Fruit fly (Drosophila melanogaster) whole organism, embryonic: ENCODE measurements around the gene Fit2.

ENCODE experiments used
- B-H1 ChIP-seq: fragments of 200-800 bp; sonication (Bioruptor generic); IDR thresholded peaks from 3 replicates; pipeline ENCODE4 v1.3.6; 2022; ENCODE audit warnings: missing biosample characterization, missing genetic modification characterization
- BEAF-32 ChIP-seq: fragments of 200-800 bp; sonication (Bioruptor generic); optimal IDR thresholded peaks from 3 replicates; lab custom pipeline; 2017; ENCODE audit warnings: missing biosample characterization, missing genetic modification characterization, mild to moderate bottlenecking, moderate library complexity, missing genetic modification reagents
- Bgb ChIP-seq: fragments of 200-800 bp; sonication (Bioruptor generic); IDR thresholded peaks from 2 replicates; pipeline ENCODE4 v1.3.6; 2022; ENCODE audit warnings: missing biosample characterization, missing genetic modification characterization; ENCODE audit not compliant: partially characterized antibody
- CG11093 ChIP-seq: fragments of 200-800 bp; sonication (Bioruptor generic); IDR thresholded peaks from 3 replicates; pipeline ENCODE4 v1.3.6; 2022; ENCODE audit warnings: missing biosample characterization, missing genetic modification characterization
- CG11560 ChIP-seq: fragments of 200-800 bp; sonication (Bioruptor generic); IDR thresholded peaks from 3 replicates; pipeline ENCODE4 v1.3.6; 2022; ENCODE audit warnings: missing biosample characterization, missing genetic modification characterization
- CG12391 ChIP-seq: fragments of 200-800 bp; sonication (Bioruptor generic); optimal IDR thresholded peaks from 3 replicates; lab custom pipeline; 2018; ENCODE audit warnings: missing biosample characterization, mild to moderate bottlenecking, missing genetic modification characterization, moderate library complexity
- CG12744 ChIP-seq: fragments of 200-800 bp; sonication (Bioruptor generic); optimal IDR thresholded peaks from 2 replicates; lab custom pipeline; 2016; ENCODE audit warnings: missing biosample characterization, missing genetic modification characterization
- CG13894 ChIP-seq: fragments of 200-800 bp; sonication (Bioruptor generic); optimal IDR thresholded peaks from 3 replicates; lab custom pipeline; 2018; ENCODE audit warnings: missing biosample characterization, mild to moderate bottlenecking, missing genetic modification characterization, moderate library complexity
- CG15269 ChIP-seq: fragments of 200-800 bp; sonication (Bioruptor generic); optimal IDR thresholded peaks from 2 replicates; lab custom pipeline; 2018; ENCODE audit warnings: missing biosample characterization, mild to moderate bottlenecking, missing genetic modification characterization, moderate library complexity
- CG15479 ChIP-seq: fragments of 200-800 bp; sonication (Bioruptor generic); optimal IDR thresholded peaks from 3 replicates; lab custom pipeline; 2019; ENCODE audit warnings: missing biosample characterization, mild to moderate bottlenecking, missing genetic modification characterization, moderate library complexity
- CG16863 ChIP-seq: fragments of 200-800 bp; sonication (Bioruptor generic); optimal IDR thresholded peaks from 3 replicates; lab custom pipeline; 2016; ENCODE audit warnings: missing biosample characterization, missing genetic modification characterization
- CG17328 ChIP-seq: fragments of 200-800 bp; sonication (Bioruptor generic); IDR thresholded peaks from 2 replicates; pipeline ENCODE4 v1.3.6; 2022; ENCODE audit warnings: missing biosample characterization, missing genetic modification characterization
- CG17385 ChIP-seq: fragments of 200-800 bp; sonication (Bioruptor generic); optimal IDR thresholded peaks from 3 replicates; lab custom pipeline; 2018; ENCODE audit warnings: missing biosample characterization, mild to moderate bottlenecking, missing genetic modification characterization
- CG18476 ChIP-seq: fragments of 200-800 bp; sonication (Bioruptor generic); optimal IDR thresholded peaks from 2 replicates; lab custom pipeline; 2016; ENCODE audit warnings: missing biosample characterization, mild to moderate bottlenecking, missing genetic modification characterization
- CG18599 ChIP-seq: fragments of 200-800 bp; sonication (Bioruptor generic); optimal IDR thresholded peaks from 3 replicates; lab custom pipeline; 2017; ENCODE audit warnings: missing biosample characterization, missing genetic modification characterization, mild to moderate bottlenecking, moderate library complexity, missing genetic modification reagents
- CG18619 ChIP-seq: fragments of 200-800 bp; sonication (Bioruptor generic); optimal IDR thresholded peaks from 3 replicates; lab custom pipeline; 2017; ENCODE audit warnings: missing biosample characterization, mild to moderate bottlenecking, missing genetic modification characterization
- CG6272 ChIP-seq: fragments of 200-800 bp; sonication (Bioruptor generic); IDR thresholded peaks from 2 replicates; pipeline ENCODE4 v1.3.6; 2022; ENCODE audit warnings: missing biosample characterization, missing genetic modification characterization
- CG6654 ChIP-seq: fragments of 200-800 bp; sonication (Bioruptor generic); optimal IDR thresholded peaks from 2 replicates; lab custom pipeline; 2017; ENCODE audit warnings: missing biosample characterization, mild to moderate bottlenecking, missing genetic modification characterization
- CG6813 ChIP-seq: fragments of 200-800 bp; sonication (Bioruptor generic); optimal IDR thresholded peaks from 2 replicates; lab custom pipeline; 2017; ENCODE audit warnings: missing biosample characterization, missing genetic modification characterization, mild to moderate bottlenecking, moderate library complexity, missing genetic modification reagents
- CG8924 ChIP-seq: fragments of 200-800 bp; optimal IDR thresholded peaks from 3 replicates; lab custom pipeline; 2019; ENCODE audit warnings: missing biosample characterization, mild to moderate bottlenecking, missing genetic modification characterization, moderate library complexity
- Dad ChIP-seq: fragments of 200-800 bp; sonication (Bioruptor generic); optimal IDR thresholded peaks from 3 replicates; lab custom pipeline; 2016; ENCODE audit warnings: missing biosample characterization, missing genetic modification characterization
- Dip3 ChIP-seq: fragments of 200-800 bp; sonication (Bioruptor generic); optimal IDR thresholded peaks from 3 replicates; lab custom pipeline; 2016; ENCODE audit warnings: missing biosample characterization, missing genetic modification characterization
- E2f1 ChIP-seq: fragments of 200-800 bp; sonication (Bioruptor generic); IDR thresholded peaks from 2 replicates; pipeline ENCODE4 v1.3.6; 2022; ENCODE audit warnings: missing biosample characterization, missing genetic modification characterization
- Eip74EF ChIP-seq, 2 experiments: fragments of 200-800 bp in 1 of 2; fragments of >200 bp in 1 of 2; sonication (Bioruptor generic) in 1 of 2; optimal IDR thresholded peaks; 2 replicates each; lab custom pipeline; 2017 to 2019; ENCODE audit warnings: missing biosample characterization in 2 of 2, missing genetic modification characterization in 2 of 2, mild to moderate bottlenecking in 1 of 2, moderate library complexity in 1 of 2
- Gsc ChIP-seq: fragments of 200-800 bp; sonication (Bioruptor generic); IDR thresholded peaks from 2 replicates; pipeline ENCODE4 v1.3.6; 2022; ENCODE audit warnings: missing biosample characterization, missing genetic modification characterization
- MESR4 ChIP-seq: fragments of 200-800 bp; sonication (Bioruptor generic); optimal IDR thresholded peaks from 2 replicates; lab custom pipeline; 2018; ENCODE audit warnings: missing biosample characterization, mild to moderate bottlenecking, missing genetic modification characterization, moderate library complexity
- Max ChIP-seq: fragments of 200-800 bp; sonication (Bioruptor generic); optimal IDR thresholded peaks from 2 replicates; lab custom pipeline; 2016; ENCODE audit warnings: missing biosample characterization, mild to moderate bottlenecking, missing genetic modification characterization
- Mes4 ChIP-seq: fragments of 200-800 bp; sonication (Bioruptor generic); optimal IDR thresholded peaks from 2 replicates; lab custom pipeline; 2016; ENCODE audit warnings: missing biosample characterization, missing genetic modification characterization
- NC2α ChIP-seq: fragments of 200-800 bp; sonication (Bioruptor generic); optimal IDR thresholded peaks from 2 replicates; lab custom pipeline; 2016; ENCODE audit warnings: missing biosample characterization, missing genetic modification characterization
- Ravus ChIP-seq: fragments of 200-800 bp; sonication (Bioruptor generic); IDR thresholded peaks from 2 replicates; pipeline ENCODE4 v1.3.6; 2022; ENCODE audit warnings: missing biosample characterization, missing genetic modification characterization
- Side ChIP-seq: fragments of 200-800 bp; sonication (Bioruptor generic); optimal IDR thresholded peaks from 2 replicates; lab custom pipeline; 2016; ENCODE audit warnings: missing biosample characterization, missing genetic modification characterization
- YL-1 ChIP-seq: fragments of 200-800 bp; sonication (Bioruptor generic); optimal IDR thresholded peaks from 3 replicates; lab custom pipeline; 2017; ENCODE audit warnings: missing biosample characterization, mild to moderate bottlenecking, missing genetic modification characterization
- ase ChIP-seq: fragments of 200-800 bp; sonication (Bioruptor generic); IDR thresholded peaks from 3 replicates; pipeline ENCODE4 v1.3.6; 2022; ENCODE audit warnings: missing biosample characterization, missing genetic modification characterization
- bcd ChIP-seq: fragments of 200-800 bp; sonication (Bioruptor generic); optimal IDR thresholded peaks from 2 replicates; lab custom pipeline; 2017; ENCODE audit warnings: missing biosample characterization, mild to moderate bottlenecking, missing genetic modification characterization
- bigmax ChIP-seq: fragments of 200-800 bp; sonication (Bioruptor generic); optimal IDR thresholded peaks from 2 replicates; lab custom pipeline; 2018; ENCODE audit warnings: missing biosample characterization, mild to moderate bottlenecking, missing genetic modification characterization
- chn ChIP-seq: fragments of 200-800 bp; sonication (Bioruptor generic); optimal IDR thresholded peaks from 2 replicates; lab custom pipeline; 2016; ENCODE audit warnings: missing biosample characterization, missing genetic modification characterization
- crc ChIP-seq: fragments of 200-800 bp; sonication (Bioruptor generic); optimal IDR thresholded peaks from 2 replicates; lab custom pipeline; 2016; ENCODE audit warnings: missing biosample characterization, missing genetic modification characterization
- crp ChIP-seq, 2 experiments: fragments of 200-800 bp; sonication (Bioruptor generic); optimal IDR thresholded peaks; 2 replicates in 1 of 2; 3 replicates in 1 of 2; lab custom pipeline; 2017; ENCODE audit warnings: missing biosample characterization in 2 of 2, missing genetic modification characterization in 2 of 2, mild to moderate bottlenecking in 1 of 2, moderate library complexity in 1 of 2
- dmrt11E ChIP-seq: fragments of 200-800 bp; sonication (Bioruptor generic); optimal IDR thresholded peaks from 3 replicates; lab custom pipeline; 2018; ENCODE audit warnings: missing biosample characterization, mild to moderate bottlenecking, missing genetic modification characterization, moderate library complexity
- fd102C ChIP-seq: fragments of 200-800 bp; sonication (Bioruptor generic); optimal IDR thresholded peaks from 2 replicates; lab custom pipeline; 2018; ENCODE audit warnings: missing biosample characterization, mild to moderate bottlenecking, missing genetic modification characterization, moderate library complexity
- fd3F ChIP-seq: fragments of 200-800 bp; sonication (Bioruptor generic); optimal IDR thresholded peaks from 2 replicates; lab custom pipeline; 2018; ENCODE audit warnings: missing biosample characterization, mild to moderate bottlenecking, missing genetic modification characterization, moderate library complexity
- gcm ChIP-seq: fragments of 200-800 bp; sonication (Bioruptor generic); optimal IDR thresholded peaks from 2 replicates; lab custom pipeline; 2019; ENCODE audit warnings: missing biosample characterization, mild to moderate bottlenecking, missing genetic modification characterization, moderate library complexity
- ken ChIP-seq: fragments of 200-800 bp; sonication (Bioruptor generic); IDR thresholded peaks from 3 replicates; pipeline ENCODE4 v1.3.6; 2022; ENCODE audit warnings: missing biosample characterization, missing genetic modification characterization
- pum ChIP-seq: fragments of 200-800 bp; sonication (Bioruptor generic); optimal IDR thresholded peaks from 2 replicates; lab custom pipeline; 2016; ENCODE audit warnings: missing biosample characterization, missing genetic modification characterization
- ranshi ChIP-seq: fragments of 200-800 bp; sonication (Bioruptor generic); IDR thresholded peaks from 2 replicates; pipeline ENCODE4 v1.3.6; 2022; ENCODE audit warnings: missing biosample characterization, missing genetic modification characterization
- rib ChIP-seq: fragments of 200-800 bp; sonication (Bioruptor generic); IDR thresholded peaks from 2 replicates; pipeline ENCODE4 v1.3.6; 2022; ENCODE audit warnings: missing biosample characterization, missing genetic modification characterization
- ro ChIP-seq: fragments of 200-800 bp; sonication (Bioruptor generic); IDR thresholded peaks from 2 replicates; pipeline ENCODE4 v1.3.6; 2022; ENCODE audit warnings: missing biosample characterization, missing genetic modification characterization
- toy ChIP-seq: fragments of 200-800 bp; sonication (Bioruptor generic); IDR thresholded peaks from 2 replicates; pipeline ENCODE4 v1.3.6; 2022; ENCODE audit warnings: missing biosample characterization, missing genetic modification characterization
- unc-4 ChIP-seq: fragments of 200-800 bp; sonication (Bioruptor generic); IDR thresholded peaks from 2 replicates; pipeline ENCODE4 v1.3.6; 2022; ENCODE audit warnings: missing biosample characterization, missing genetic modification characterization; ENCODE audit not compliant: partially characterized antibody
- usp ChIP-seq: fragments of >200 bp; optimal IDR thresholded peaks from 2 replicates; lab custom pipeline; 2017; ENCODE audit warnings: missing biosample characterization, missing genetic modification characterization
- z ChIP-seq: fragments of 200-800 bp; sonication (Bioruptor generic); IDR thresholded peaks from 3 replicates; pipeline ENCODE4 v1.3.6; 2022; ENCODE audit warnings: missing biosample characterization, missing genetic modification characterization

The Fit2 gene

DNA sequence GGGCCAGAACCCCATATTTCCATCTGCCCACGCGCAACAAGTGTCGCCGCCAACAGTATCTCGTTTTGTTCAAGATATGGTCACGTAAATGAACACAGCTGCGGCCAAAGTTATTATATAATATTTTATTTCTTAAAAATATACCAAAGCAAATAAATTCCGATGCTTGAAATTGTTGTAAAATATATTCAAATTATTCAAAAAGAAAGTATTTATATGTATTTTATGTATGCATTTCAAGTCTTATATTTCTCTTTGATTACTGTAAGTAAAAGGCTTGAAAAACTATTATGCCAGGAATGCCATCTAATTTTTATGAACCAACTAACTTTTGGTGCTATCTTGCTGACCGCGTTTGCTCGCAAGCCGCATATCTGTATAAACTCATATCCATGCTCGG lies 35.0 kb upstream of the Fit2 start (continued):
- no peak for TF ChIP-seq MESR4 (GFP tag; lab: Kevin White, UChicago)
- no peak for TF ChIP-seq CG6813 (GFP tag; lab: Kevin White, UChicago)
- no peak for TF ChIP-seq NC2α (GFP tag; lab: Kevin White, UChicago)
- TF ChIP-seq CG12391: no peak
- no peak for TF ChIP-seq usp
- TF ChIP-seq BEAF-32 (GFP tag; lab: Kevin White, UChicago): no peak
- no peak for TF ChIP-seq CG12744 (GFP tag; lab: Kevin White, UChicago)
- no peak for TF ChIP-seq Ravus (GFP tag; lab: Robert Waterston, UW)
- TF ChIP-seq Gsc (GFP tag; lab: Robert Waterston, UW): no peak
- TF ChIP-seq CG16863 (GFP tag; lab: Kevin White, UChicago): no peak
- TF ChIP-seq crp (GFP tag; optimal IDR thresholded peaks at IDR 0.05; lab: Kevin White, UChicago): no peak
- TF ChIP-seq CG15269: peak; percentile 68
- TF ChIP-seq CG17328 (GFP tag; lab: Robert Waterston, UW): 0 out of 2 replicates have a peak, but pooled peaks have one; percentile 4
- no peak for TF ChIP-seq CG6654 (GFP tag; lab: Kevin White, UChicago)
- TF ChIP-seq CG18619 (GFP tag; lab: Kevin White, UChicago): peak; percentile 40
- no peak for TF ChIP-seq unc-4 (GFP tag; lab: Robert Waterston, UW)
- TF ChIP-seq Side (GFP tag; lab: Kevin White, UChicago): no peak
- no peak for TF ChIP-seq crc (GFP tag; lab: Kevin White, UChicago)
- no peak for TF ChIP-seq toy (GFP tag; lab: Robert Waterston, UW)
- TF ChIP-seq Bgb (GFP tag; lab: Robert Waterston, UW): no peak
- no peak for TF ChIP-seq z
- TF ChIP-seq YL-1: no peak
- TF ChIP-seq CG15479 (GFP tag; lab: Kevin White, UChicago): no peak
- no peak for TF ChIP-seq Dip3
- peak; percentile 18; the same call in 1 of the 2 replicates for TF ChIP-seq E2f1 (GFP tag; lab: Robert Waterston, UW)
- no peak for TF ChIP-seq fd3F (GFP tag; lab: Kevin White, UChicago)
- TF ChIP-seq CG13894 (tag; lab: Kevin White, UChicago): no peak
- TF ChIP-seq CG6272: peak; percentile 10; the same call in 1 of the 2 replicates
- no peak for TF ChIP-seq rib (GFP tag; lab: Robert Waterston, UW)
- peak; percentile 38 for TF ChIP-seq gcm (GFP tag; lab: Kevin White, UChicago)
- no peak for TF ChIP-seq ase (GFP tag; lab: Robert Waterston, UW)
- TF ChIP-seq Eip74EF (GFP tag; optimal IDR thresholded peaks at IDR 0.05; lab: Kevin White, UChicago): no peak
- TF ChIP-seq pum (GFP tag; lab: Kevin White, UChicago): no peak
- no peak for TF ChIP-seq ken
- no peak for TF ChIP-seq B-H1 (GFP tag; lab: Robert Waterston, UW)
- TF ChIP-seq CG18476: no peak
- TF ChIP-seq ranshi (GFP tag; lab: Robert Waterston, UW): no peak
- no peak for TF ChIP-seq bigmax (GFP tag; lab: Kevin White, UChicago)
- peak; percentile 20 for TF ChIP-seq dmrt11E (tag; lab: Kevin White, UChicago)
- no peak for TF ChIP-seq CG11560
- no peak for TF ChIP-seq fd102C (GFP tag; lab: Kevin White, UChicago)
- peak; percentile 40 for TF ChIP-seq bcd (GFP tag; lab: Kevin White, UChicago)
- no peak for TF ChIP-seq ro (GFP tag; lab: Robert Waterston, UW)
- no peak for TF ChIP-seq Mes4
- no peak for TF ChIP-seq CG8924 (tag; lab: Kevin White, UChicago)
- TF ChIP-seq CG18599 (GFP tag; lab: Kevin White, UChicago): peak; percentile 19
- no peak for TF ChIP-seq Max (GFP tag; lab: Kevin White, UChicago)
- peak; percentile 39 for TF ChIP-seq CG17385 (GFP tag; lab: Kevin White, UChicago)
- TF ChIP-seq CG11093 (GFP tag; lab: Robert Waterston, UW): no peak
- no peak for TF ChIP-seq Dad (GFP tag; lab: Kevin White, UChicago)
- no peak for TF ChIP-seq chn (GFP tag; lab: Kevin White, UChicago)
